Fruit fly (Drosophila melanogaster): Measurements from ENCODE around the gene CG42577.
"Not testable (repeated sequence)": the region's sequence is repeated elsewhere in the genome, so short reads cannot be mapped to it uniquely, and the experiment has no call there.

dm6 chrX:20209503-20209902 is 49.5 kb upstream of the CG42577 start, which contains the start of gene SdicB:
- TF ChIP-seq fkh, CG7368, salr, CG6808 (GFP tag; optimal IDR thresholded peaks at IDR 0.05): not testable (repeated sequence)
